In the genomic region with DNA sequence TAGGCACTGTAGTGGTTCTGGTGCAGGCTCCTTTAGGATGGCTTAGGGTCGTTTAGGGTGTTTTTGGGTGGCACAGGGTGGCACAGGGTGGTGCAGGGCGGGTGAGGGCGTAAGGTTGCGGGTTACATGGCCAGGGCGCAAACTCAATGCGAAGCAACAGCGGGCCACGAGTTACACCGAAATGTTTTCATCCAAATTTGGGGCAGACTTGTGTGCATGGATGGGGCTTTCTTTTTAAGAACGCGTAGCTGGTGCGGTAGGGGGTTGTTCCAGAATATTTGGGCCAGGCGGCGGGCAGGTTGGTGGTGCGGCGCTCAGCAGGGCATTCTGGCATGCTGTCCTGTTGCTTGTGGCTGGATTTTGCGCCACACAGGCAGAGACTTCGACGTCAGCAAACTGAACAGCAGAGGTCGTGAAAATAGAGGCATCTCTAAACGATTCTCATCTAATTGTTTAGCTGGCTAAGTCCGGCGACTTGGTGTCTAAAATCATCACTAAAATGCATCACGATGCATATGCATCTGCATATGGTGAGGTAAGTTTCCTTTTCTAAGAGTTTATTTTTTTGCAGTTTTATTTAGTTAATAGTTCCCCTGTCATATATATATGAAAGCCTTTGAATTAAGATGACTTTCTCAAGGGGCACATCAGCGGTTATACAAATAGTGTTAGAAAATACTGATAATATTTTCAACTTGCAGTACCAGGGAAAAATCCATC, we compare ENCODE assay signal across 3 fruit fly cellular contexts.
A peak's percentile ranks its signal among the peaks of the same experiment; 100 is the strongest.
TF ChIP-seq lines count a peak whose summit lies in the region.

No protein-coding gene starts in this region.

- TF ChIP-seq CTCF in whole organism, embryonic (GFP tag; optimal IDR thresholded peaks at IDR 0.05; lab: Kevin White, UChicago): no peak

TF ChIP-seq in whole organism, embryonic, 481 proteins besides CTCF, POLR2A, EP300 and RAD21 (continues in another document):
- no peak for TF ChIP-seq so (GFP tag; IDR thresholded peaks at IDR 0.05; lab: Robert Waterston, UW)
- TF ChIP-seq bsh (GFP tag; optimal IDR thresholded peaks at IDR 0.05; lab: Kevin White, UChicago): no peak
- TF ChIP-seq CG18619 (GFP tag; optimal IDR thresholded peaks at IDR 0.05; lab: Kevin White, UChicago): peak; percentile 30
- TF ChIP-seq CG6654 (GFP tag; optimal IDR thresholded peaks at IDR 0.05; lab: Kevin White, UChicago): no peak
- peak; percentile 16 for TF ChIP-seq lilli (GFP tag; optimal IDR thresholded peaks at IDR 0.05; lab: Kevin White, UChicago)
- TF ChIP-seq CG16813 (GFP tag; IDR thresholded peaks at IDR 0.05; lab: Robert Waterston, UW; ENCODE audit: partially characterized antibody): no peak
- TF ChIP-seq CG11247 (GFP tag; IDR thresholded peaks at IDR 0.05; lab: Robert Waterston, UW): no peak
- peak; percentile 52 for TF ChIP-seq CG7556 (GFP tag; optimal IDR thresholded peaks at IDR 0.05; lab: Kevin White, UChicago)
- TF ChIP-seq ind (GFP tag; optimal IDR thresholded peaks at IDR 0.05; lab: Kevin White, UChicago): peak; percentile 7
- no peak for TF ChIP-seq p53 (GFP tag; optimal IDR thresholded peaks at IDR 0.05; lab: Kevin White, UChicago)
- no peak for TF ChIP-seq CG17385 (GFP tag; optimal IDR thresholded peaks at IDR 0.05; lab: Kevin White, UChicago)
- peak; percentile 1 for TF ChIP-seq CoRest (tag; optimal IDR thresholded peaks at IDR 0.05; lab: Kevin White, UChicago)
- no peak for TF ChIP-seq vvl (GFP tag; IDR thresholded peaks at IDR 0.05; lab: Robert Waterston, UW)
- TF ChIP-seq pita (GFP tag; optimal IDR thresholded peaks at IDR 0.05; lab: Kevin White, UChicago): no peak
- TF ChIP-seq sna (GFP tag; IDR thresholded peaks at IDR 0.05; lab: Robert Waterston, UW; ENCODE audit: partially characterized antibody): no peak
- peak; percentile 86 for TF ChIP-seq scrt (GFP tag; optimal IDR thresholded peaks at IDR 0.05; lab: Kevin White, UChicago)
- peak; percentile 27 for TF ChIP-seq dmrt99B (tag; optimal IDR thresholded peaks at IDR 0.05; lab: Kevin White, UChicago)
- peak; percentile 34 for TF ChIP-seq Med (GFP tag; lab: Kevin White, UChicago)
- TF ChIP-seq CG15269 (tag; optimal IDR thresholded peaks at IDR 0.05; lab: Kevin White, UChicago): peak; percentile 17
- TF ChIP-seq Hmr (GFP tag; optimal IDR thresholded peaks at IDR 0.05; lab: Kevin White, UChicago): peak; percentile 36
- TF ChIP-seq ci (GFP tag; IDR thresholded peaks at IDR 0.05; lab: Robert Waterston, UW): no peak
- no peak for TF ChIP-seq Blimp-1 (GFP tag; optimal IDR thresholded peaks at IDR 0.05; lab: Kevin White, UChicago)
- TF ChIP-seq Oli (tag; optimal IDR thresholded peaks at IDR 0.05; lab: Kevin White, UChicago): peak; percentile 20
- TF ChIP-seq CG32532 (GFP tag; IDR thresholded peaks at IDR 0.05; lab: Robert Waterston, UW): no peak
- TF ChIP-seq CG13894 (tag; optimal IDR thresholded peaks at IDR 0.05; lab: Kevin White, UChicago): peak; percentile 41
- peak; percentile 40 for TF ChIP-seq CG7839 (tag; optimal IDR thresholded peaks at IDR 0.05; lab: Kevin White, UChicago)
- TF ChIP-seq CG10431 (GFP tag; optimal IDR thresholded peaks at IDR 0.05; lab: Kevin White, UChicago): no peak
- TF ChIP-seq grau (tag; optimal IDR thresholded peaks at IDR 0.05; lab: Kevin White, UChicago): peak; percentile 31

TF ChIP-seq in whole organism, prepupa, 60 proteins besides CTCF, POLR2A, EP300 and RAD21:
- TF ChIP-seq topi (GFP tag; optimal IDR thresholded peaks at IDR 0.05; lab: Kevin White, UChicago) (peak; percentile 0), ss (GFP tag; optimal IDR thresholded peaks at IDR 0.05; lab: Kevin White, UChicago) (peak in 1 of 2 experiments; percentile 3), Sox15 (GFP tag; optimal IDR thresholded peaks at IDR 0.05; lab: Kevin White, UChicago) (no peak), CG32006 (GFP tag; optimal IDR thresholded peaks at IDR 0.05; lab: Kevin White, UChicago) (peak; percentile 54), CG10669 (GFP tag; optimal IDR thresholded peaks at IDR 0.05; lab: Kevin White, UChicago) (peak; percentile 18), CG4318 (GFP tag; optimal IDR thresholded peaks at IDR 0.05; lab: Kevin White, UChicago) (peak; percentile 9), Hr4 (GFP tag; optimal IDR thresholded peaks at IDR 0.05; lab: Kevin White, UChicago) (peak; percentile 8), CG8632 (GFP tag; optimal IDR thresholded peaks at IDR 0.05; lab: Kevin White, UChicago) (no peak), CG6808 (GFP tag; optimal IDR thresholded peaks at IDR 0.05; lab: Kevin White, UChicago) (peak; percentile 18), Eip78C (GFP tag; lab: Kevin White, UChicago) (peak; percentile 26), CG9139 (GFP tag; optimal IDR thresholded peaks at IDR 0.05; lab: Kevin White, UChicago) (no peak)
TF ChIP-seq in whole organism, prepupa: peak in this region for 8.

TF ChIP-seq in whole organism, pupa, 21 proteins besides CTCF, POLR2A, EP300 and RAD21:
- TF ChIP-seq CG8301 (tag; optimal IDR thresholded peaks at IDR 0.05; lab: Kevin White, UChicago): no peak
- TF ChIP-seq CG34367 (tag; optimal IDR thresholded peaks at IDR 0.05; lab: Kevin White, UChicago): no peak
- TF ChIP-seq CG8159 (tag; optimal IDR thresholded peaks at IDR 0.05; lab: Kevin White, UChicago): peak; percentile 31
- TF ChIP-seq CG14655 (GFP tag; optimal IDR thresholded peaks at IDR 0.05; lab: Kevin White, UChicago): peak; percentile 12
